Fruit fly (Drosophila melanogaster) whole organism, embryonic: ENCODE measurements around the gene CG9522.

Source experiments
- Atf-2 ChIP-seq: fragments of 200-800 bp; sonication (Bioruptor generic); optimal IDR thresholded peaks from 2 replicates; lab custom pipeline; 2016; ENCODE audit warnings: missing biosample characterization, missing genetic modification characterization
- BtbVII ChIP-seq: fragments of 200-800 bp; sonication (Bioruptor generic); optimal IDR thresholded peaks from 3 replicates; lab custom pipeline; 2017; ENCODE audit warnings: missing biosample characterization, mild to moderate bottlenecking, missing genetic modification characterization
- CG10543 ChIP-seq: fragments of 200-800 bp; sonication (Bioruptor generic); optimal IDR thresholded peaks from 3 replicates; lab custom pipeline; 2017; ENCODE audit warnings: missing biosample characterization, mild to moderate bottlenecking, missing genetic modification characterization, moderate library complexity
- CG11398 ChIP-seq: fragments of 200-800 bp; sonication (Bioruptor generic); optimal IDR thresholded peaks from 2 replicates; lab custom pipeline; 2016; ENCODE audit warnings: missing biosample characterization, missing genetic modification characterization
- CG11695 ChIP-seq: fragments of 200-800 bp; sonication (Bioruptor generic); IDR thresholded peaks from 3 replicates; pipeline ENCODE4 v1.3.6; 2022; ENCODE audit warnings: missing biosample characterization, missing genetic modification characterization
- CG14860 ChIP-seq: fragments of 200-800 bp; sonication (Bioruptor generic); IDR thresholded peaks from 3 replicates; pipeline ENCODE4 v1.3.6; 2022; ENCODE audit warnings: missing biosample characterization, missing genetic modification characterization; ENCODE audit not compliant: partially characterized antibody
- CG15514 ChIP-seq: fragments of 200-800 bp; sonication (Bioruptor generic); optimal IDR thresholded peaks from 3 replicates; lab custom pipeline; 2017; ENCODE audit warnings: missing biosample characterization, missing genetic modification characterization, mild to moderate bottlenecking, moderate library complexity, missing genetic modification reagents
- CG16815 ChIP-seq: fragments of 200-800 bp; sonication (Bioruptor generic); optimal IDR thresholded peaks from 3 replicates; lab custom pipeline; 2017; ENCODE audit warnings: missing biosample characterization, mild to moderate bottlenecking, missing genetic modification characterization
- CG17361 ChIP-seq: fragments of 200-800 bp; sonication (Bioruptor generic); IDR thresholded peaks from 3 replicates; pipeline ENCODE4 v1.3.6; 2022; ENCODE audit warnings: missing biosample characterization, missing genetic modification characterization
- CG3847 ChIP-seq: fragments of 200-800 bp; sonication (Bioruptor generic); IDR thresholded peaks from 2 replicates; pipeline ENCODE4 v1.3.6; 2022; ENCODE audit warnings: missing biosample characterization, missing genetic modification characterization
- CG3995 ChIP-seq: fragments of 200-800 bp; sonication (Bioruptor generic); optimal IDR thresholded peaks from 3 replicates; lab custom pipeline; 2016; ENCODE audit warnings: missing biosample characterization, missing genetic modification characterization
- CG43689 ChIP-seq: fragments of 200-800 bp; sonication (Bioruptor generic); IDR thresholded peaks from 2 replicates; pipeline ENCODE4 v1.3.6; 2022; ENCODE audit warnings: missing biosample characterization, missing genetic modification characterization
- CG4820 ChIP-seq: fragments of 200-800 bp; sonication (Bioruptor generic); optimal IDR thresholded peaks from 3 replicates; lab custom pipeline; 2016; ENCODE audit warnings: missing biosample characterization, missing genetic modification characterization
- CG7372 ChIP-seq: fragments of 200-800 bp; sonication (Bioruptor generic); IDR thresholded peaks from 2 replicates; pipeline ENCODE4 v1.3.6; 2022; ENCODE audit warnings: missing biosample characterization, missing genetic modification characterization
- CG8359 ChIP-seq: fragments of 200-800 bp; sonication (Bioruptor generic); optimal IDR thresholded peaks from 2 replicates; lab custom pipeline; 2017; ENCODE audit warnings: missing biosample characterization, mild to moderate bottlenecking, missing genetic modification characterization, borderline replicate concordance
- E2f1 ChIP-seq: fragments of 200-800 bp; sonication (Bioruptor generic); IDR thresholded peaks from 2 replicates; pipeline ENCODE4 v1.3.6; 2022; ENCODE audit warnings: missing biosample characterization, missing genetic modification characterization
- HLH54F ChIP-seq: fragments of 200-800 bp; sonication (Bioruptor generic); optimal IDR thresholded peaks from 3 replicates; lab custom pipeline; 2016; ENCODE audit warnings: missing biosample characterization, missing genetic modification characterization
- Hand ChIP-seq: fragments of 200-800 bp; sonication (Bioruptor generic); optimal IDR thresholded peaks from 2 replicates; lab custom pipeline; 2017; ENCODE audit warnings: mild to moderate bottlenecking, missing biosample characterization, missing genetic modification reagents, missing genetic modification characterization
- Hmr ChIP-seq: fragments of 200-800 bp; sonication (Bioruptor generic); optimal IDR thresholded peaks from 3 replicates; lab custom pipeline; 2017; ENCODE audit warnings: mild to moderate bottlenecking, missing biosample characterization, missing genetic modification reagents, missing genetic modification characterization
- Jarid2 ChIP-seq: fragments of 200-800 bp; sonication (Bioruptor generic); optimal IDR thresholded peaks from 3 replicates; lab custom pipeline; 2017; ENCODE audit warnings: mild to moderate bottlenecking, missing biosample characterization, missing genetic modification reagents, missing genetic modification characterization
- Mad ChIP-seq: fragments of 200-800 bp; sonication (Bioruptor generic); optimal IDR thresholded peaks from 2 replicates; lab custom pipeline; 2016; ENCODE audit warnings: missing biosample characterization, missing genetic modification characterization
- Mes4 ChIP-seq: fragments of 200-800 bp; sonication (Bioruptor generic); optimal IDR thresholded peaks from 2 replicates; lab custom pipeline; 2016; ENCODE audit warnings: missing biosample characterization, missing genetic modification characterization
- NfI ChIP-seq: fragments of 200-800 bp; sonication (Bioruptor generic); optimal IDR thresholded peaks from 3 replicates; lab custom pipeline; 2018; ENCODE audit warnings: missing biosample characterization, mild to moderate bottlenecking, missing genetic modification characterization, moderate library complexity
- Ravus ChIP-seq: fragments of 200-800 bp; sonication (Bioruptor generic); IDR thresholded peaks from 2 replicates; pipeline ENCODE4 v1.3.6; 2022; ENCODE audit warnings: missing biosample characterization, missing genetic modification characterization
- Six4 ChIP-seq: fragments of 200-800 bp; sonication (Bioruptor generic); optimal IDR thresholded peaks from 2 replicates; lab custom pipeline; 2016; ENCODE audit warnings: missing biosample characterization, missing genetic modification characterization
- Xbp1 ChIP-seq: fragments of 200-800 bp; sonication (Bioruptor generic); optimal IDR thresholded peaks from 3 replicates; lab custom pipeline; 2016; ENCODE audit warnings: missing biosample characterization, mild to moderate bottlenecking, missing genetic modification characterization
- ac ChIP-seq: fragments of 200-800 bp; sonication (Bioruptor generic); optimal IDR thresholded peaks from 3 replicates; lab custom pipeline; 2017; ENCODE audit warnings: missing biosample characterization, mild to moderate bottlenecking, missing genetic modification characterization
- ap ChIP-seq: fragments of 200-800 bp; sonication (Bioruptor generic); IDR thresholded peaks from 2 replicates; pipeline ENCODE4 v1.3.6; 2022; ENCODE audit warnings: missing biosample characterization, missing genetic modification characterization
- bbx ChIP-seq: fragments of 200-800 bp; sonication (Bioruptor generic); IDR thresholded peaks from 2 replicates; pipeline ENCODE4 v1.3.6; 2022; ENCODE audit warnings: missing biosample characterization, missing genetic modification characterization; ENCODE audit not compliant: partially characterized antibody
- caup ChIP-seq: fragments of 200-800 bp; sonication (Bioruptor generic); optimal IDR thresholded peaks from 3 replicates; lab custom pipeline; 2017; ENCODE audit warnings: missing biosample characterization, mild to moderate bottlenecking, missing genetic modification characterization, moderate library complexity; ENCODE audit not compliant: severe bottlenecking
- chif ChIP-seq, 2 experiments: fragments of 200-800 bp; sonication (Bioruptor generic); optimal IDR thresholded peaks; 3 replicates each; lab custom pipeline; 2016; ENCODE audit warnings: missing biosample characterization in 2 of 2, missing genetic modification characterization in 2 of 2
- crol ChIP-seq: fragments of 200-800 bp; sonication (Bioruptor generic); IDR thresholded peaks from 2 replicates; pipeline ENCODE4 v1.3.6; 2022; ENCODE audit warnings: missing biosample characterization, missing genetic modification characterization
- ftz-f1 ChIP-seq: fragments of 200-800 bp; sonication (Bioruptor generic); optimal IDR thresholded peaks from 2 replicates; lab custom pipeline; 2016; ENCODE audit warnings: missing biosample characterization, missing genetic modification characterization
- gce ChIP-seq: fragments of 200-800 bp; sonication (Bioruptor generic); IDR thresholded peaks from 3 replicates; pipeline ENCODE4 v1.3.6; 2022; ENCODE audit warnings: missing biosample characterization, missing genetic modification characterization
- hkb ChIP-seq, 2 experiments: fragments of 200-800 bp in 1 of 2; fragments of >200 bp in 1 of 2; sonication (Bioruptor generic) in 1 of 2; IDR thresholded peaks in 1 of 2; optimal IDR thresholded peaks in 1 of 2; 2 replicates each; pipeline versions ENCODE4 v1.3.6 to Lab custom; 2017 to 2022; ENCODE audit warnings: missing biosample characterization in 1 of 2, missing genetic modification characterization in 1 of 2
- kah ChIP-seq: fragments of 200-800 bp; sonication (Bioruptor generic); optimal IDR thresholded peaks from 2 replicates; lab custom pipeline; 2018; ENCODE audit warnings: missing biosample characterization, mild to moderate bottlenecking, missing genetic modification characterization
- klu ChIP-seq: fragments of 200-800 bp; sonication (Bioruptor generic); IDR thresholded peaks from 2 replicates; pipeline ENCODE4 v1.3.6; 2022; ENCODE audit warnings: missing biosample characterization, missing genetic modification characterization
- lmd ChIP-seq: fragments of 200-800 bp; sonication (Bioruptor generic); IDR thresholded peaks from 2 replicates; pipeline ENCODE4 v1.3.6; 2022; ENCODE audit warnings: missing biosample characterization, missing genetic modification characterization
- luna ChIP-seq: fragments of 200-800 bp; sonication (Bioruptor generic); optimal IDR thresholded peaks from 2 replicates; lab custom pipeline; 2016; ENCODE audit warnings: missing biosample characterization, missing genetic modification characterization
- nerfin-2 ChIP-seq: fragments of 200-800 bp; sonication (Bioruptor generic); IDR thresholded peaks from 2 replicates; pipeline ENCODE4 v1.3.6; 2022; ENCODE audit warnings: missing biosample characterization, missing genetic modification characterization; ENCODE audit not compliant: partially characterized antibody
- odd ChIP-seq: fragments of 200-800 bp; sonication (Bioruptor generic); optimal IDR thresholded peaks from 2 replicates; lab custom pipeline; 2017; ENCODE audit warnings: missing biosample characterization, mild to moderate bottlenecking, missing genetic modification characterization
- p53 ChIP-seq: fragments of 200-800 bp; sonication (Bioruptor generic); optimal IDR thresholded peaks from 2 replicates; lab custom pipeline; 2016; ENCODE audit warnings: missing biosample characterization, missing genetic modification characterization
- pb ChIP-seq: fragments of 200-800 bp; sonication (Bioruptor generic); optimal IDR thresholded peaks from 3 replicates; lab custom pipeline; 2016; ENCODE audit warnings: missing biosample characterization, missing genetic modification characterization
- peb ChIP-seq: fragments of 200-800 bp; sonication (Bioruptor generic); IDR thresholded peaks from 2 replicates; pipeline ENCODE4 v1.3.6; 2022; ENCODE audit warnings: missing biosample characterization, missing genetic modification characterization
- pzg ChIP-seq: fragments of 200-800 bp; sonication (Bioruptor generic); optimal IDR thresholded peaks from 3 replicates; lab custom pipeline; 2018; ENCODE audit warnings: missing biosample characterization, mild to moderate bottlenecking, missing genetic modification characterization, moderate library complexity
- ro ChIP-seq: fragments of 200-800 bp; sonication (Bioruptor generic); IDR thresholded peaks from 2 replicates; pipeline ENCODE4 v1.3.6; 2022; ENCODE audit warnings: missing biosample characterization, missing genetic modification characterization
- scrt ChIP-seq: fragments of 200-800 bp; sonication (Bioruptor generic); optimal IDR thresholded peaks from 2 replicates; lab custom pipeline; 2018; ENCODE audit warnings: missing biosample characterization, mild to moderate bottlenecking, missing genetic modification characterization, moderate library complexity
- sd ChIP-seq: fragments of 200-800 bp; sonication (Bioruptor generic); optimal IDR thresholded peaks from 3 replicates; lab custom pipeline; 2018; ENCODE audit warnings: missing biosample characterization, mild to moderate bottlenecking, missing genetic modification characterization, moderate library complexity
- sob ChIP-seq: fragments of 200-800 bp; sonication (Bioruptor generic); IDR thresholded peaks from 2 replicates; pipeline ENCODE4 v1.3.6; 2022; ENCODE audit warnings: missing biosample characterization, missing genetic modification characterization

Gene CG9522

DNA sequence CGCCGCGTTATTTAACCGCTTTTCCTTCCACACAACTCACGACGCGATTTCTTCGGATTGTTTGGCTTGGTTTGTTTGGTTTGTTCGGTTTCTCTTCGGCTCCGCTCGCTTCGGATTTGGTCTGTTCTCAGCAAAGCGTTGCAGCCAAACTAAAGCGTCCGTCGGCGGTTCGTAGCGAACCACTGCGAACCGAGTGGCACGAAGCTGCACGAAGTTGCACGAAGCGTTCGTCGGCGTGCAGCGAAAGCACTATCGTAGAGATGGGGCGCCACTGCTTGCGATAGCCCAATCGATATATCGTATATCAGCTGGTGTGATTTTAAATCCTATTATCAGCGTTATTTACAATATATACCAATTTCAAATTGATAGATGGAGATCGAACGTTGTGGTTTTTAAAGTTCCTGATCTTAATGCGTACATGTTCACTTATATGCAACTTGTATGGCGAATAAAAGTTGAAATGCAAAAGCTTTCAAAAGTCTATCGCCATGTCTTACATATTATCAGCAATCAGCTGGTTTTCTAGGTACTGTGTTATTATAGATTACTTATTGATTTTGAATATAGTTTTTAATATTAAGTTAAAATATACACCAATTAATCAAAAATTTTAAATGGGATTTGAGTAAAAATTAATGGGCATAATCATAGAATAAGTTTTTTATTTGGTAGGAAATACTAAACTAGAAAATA is 22.5 kb downstream of the CG9522 start, which contains the start of gene rut (continued):
- TF ChIP-seq CG43689 (GFP tag; lab: Robert Waterston, UW) (no peak), CG10543 (GFP tag; lab: Kevin White, UChicago) (peak; percentile 55), CG3847 (GFP tag; lab: Robert Waterston, UW) (peak; percentile 27; the same call in 1 of the 2 replicates), scrt (GFP tag; lab: Kevin White, UChicago) (no peak), BtbVII (GFP tag; lab: Kevin White, UChicago) (no peak), Xbp1 (GFP tag; lab: Kevin White, UChicago) (no peak), CG11695 (GFP tag; lab: Robert Waterston, UW) (0 out of 3 replicates have a peak, but pooled peaks have one; percentile 7), CG7372 (GFP tag; lab: Robert Waterston, UW) (no peak), NfI (GFP tag; lab: Kevin White, UChicago) (no peak), Six4 (GFP tag; lab: Kevin White, UChicago) (no peak), caup (GFP tag; lab: Kevin White, UChicago) (peak; percentile 5), nerfin-2 (GFP tag; lab: Robert Waterston, UW) (peak; percentile 84), Atf-2 (GFP tag; lab: Kevin White, UChicago) (no peak), klu (no peak), kah (GFP tag; lab: Kevin White, UChicago) (no peak), CG14860 (GFP tag; lab: Robert Waterston, UW) (peak; percentile 94), pb (GFP tag; lab: Kevin White, UChicago) (no peak), CG15514 (GFP tag; lab: Kevin White, UChicago) (peak; percentile 69), ap (GFP tag; lab: Robert Waterston, UW) (no peak), sd (tag; lab: Kevin White, UChicago) (no peak), ftz-f1 (peak; percentile 4), CG8359 (GFP tag; lab: Kevin White, UChicago) (no peak), Mes4 (GFP tag; lab: Kevin White, UChicago) (no peak), HLH54F (GFP tag; lab: Kevin White, UChicago) (peak; percentile 23), crol (GFP tag; lab: Robert Waterston, UW) (no peak), bbx (GFP tag; lab: Robert Waterston, UW) (peak; percentile 97), Hand (GFP tag; lab: Kevin White, UChicago) (no peak), peb (GFP tag; lab: Robert Waterston, UW) (no peak), CG11398 (GFP tag; lab: Kevin White, UChicago) (no peak), E2f1 (no peak), Jarid2 (GFP tag; lab: Kevin White, UChicago) (peak; percentile 94), CG4820 (no peak), sob (peak; percentile 46; the same call in 1 of the 2 replicates), p53 (no peak), ac (GFP tag; lab: Kevin White, UChicago) (no peak), ro (no peak), CG17361 (GFP tag; lab: Robert Waterston, UW) (no peak), pzg (GFP tag; lab: Kevin White, UChicago) (peak; percentile 64), Hmr (GFP tag; lab: Kevin White, UChicago) (peak; percentile 30), hkb (optimal IDR thresholded peaks at IDR 0.05; lab: Kevin White, UChicago) (no peak), hkb (GFP tag; IDR thresholded peaks at IDR 0.05; lab: Robert Waterston, UW) (peak; percentile 22; the same call in 1 of the 2 replicates), Mad (GFP tag; lab: Kevin White, UChicago) (no peak), chif (GFP tag; optimal IDR thresholded peaks at IDR 0.05; lab: Kevin White, UChicago) (no peak), CG3995 (GFP tag; lab: Kevin White, UChicago) (peak; percentile 84), CG16815 (GFP tag; lab: Kevin White, UChicago) (no peak), Ravus (no peak), luna (GFP tag; lab: Kevin White, UChicago) (no peak), odd (GFP tag; lab: Kevin White, UChicago) (no peak), gce (no peak), lmd (GFP tag; lab: Robert Waterston, UW) (no peak)
